Fruit fly (Drosophila melanogaster) whole organism, embryonic: Measurements from ENCODE around the gene CG13898.

ENCODE experiments used
- BEAF-32 ChIP-seq: fragments of 200-800 bp; sonication (Bioruptor generic); optimal IDR thresholded peaks from 3 replicates; lab custom pipeline; 2017; ENCODE audit warnings: missing biosample characterization, missing genetic modification characterization, mild to moderate bottlenecking, moderate library complexity, missing genetic modification reagents
- CG10366 ChIP-seq: fragments of 200-800 bp; sonication (Bioruptor generic); IDR thresholded peaks from 2 replicates; pipeline ENCODE4 v1.3.6; 2022; ENCODE audit warnings: missing biosample characterization, missing genetic modification characterization
- CG10565 ChIP-seq: fragments of 200-800 bp; sonication (Bioruptor generic); optimal IDR thresholded peaks from 3 replicates; lab custom pipeline; 2016; ENCODE audit warnings: missing biosample characterization, mild to moderate bottlenecking, missing genetic modification characterization
- CG11085 ChIP-seq: fragments of 200-800 bp; sonication (Bioruptor generic); IDR thresholded peaks from 2 replicates; pipeline ENCODE4 v1.3.6; 2022; ENCODE audit warnings: missing biosample characterization, missing genetic modification characterization
- CG11696 ChIP-seq: fragments of 200-800 bp; sonication (Bioruptor generic); IDR thresholded peaks from 2 replicates; pipeline ENCODE4 v1.3.6; 2022; ENCODE audit warnings: missing biosample characterization, missing genetic modification characterization
- CG14860 ChIP-seq: fragments of 200-800 bp; sonication (Bioruptor generic); IDR thresholded peaks from 3 replicates; pipeline ENCODE4 v1.3.6; 2022; ENCODE audit warnings: missing biosample characterization, missing genetic modification characterization; ENCODE audit not compliant: partially characterized antibody
- CG15011 ChIP-seq: fragments of 200-800 bp; sonication (Bioruptor generic); optimal IDR thresholded peaks from 3 replicates; lab custom pipeline; 2018; ENCODE audit warnings: missing biosample characterization, mild to moderate bottlenecking, missing genetic modification characterization
- CG18764 ChIP-seq: fragments of 200-800 bp; sonication (Bioruptor generic); optimal IDR thresholded peaks from 3 replicates; lab custom pipeline; 2016; ENCODE audit warnings: missing biosample characterization, missing genetic modification characterization
- CG30431 ChIP-seq: fragments of 200-800 bp; sonication (Bioruptor generic); optimal IDR thresholded peaks from 2 replicates; lab custom pipeline; 2017; ENCODE audit warnings: missing biosample characterization, missing genetic modification characterization
- CG34224 ChIP-seq: fragments of 200-800 bp; sonication (Bioruptor generic); IDR thresholded peaks from 3 replicates; pipeline ENCODE4 v1.3.6; 2022; ENCODE audit warnings: missing biosample characterization, missing genetic modification characterization; ENCODE audit not compliant: partially characterized antibody
- CG3995 ChIP-seq: fragments of 200-800 bp; sonication (Bioruptor generic); optimal IDR thresholded peaks from 3 replicates; lab custom pipeline; 2016; ENCODE audit warnings: missing biosample characterization, missing genetic modification characterization
- CG4328 ChIP-seq: fragments of 200-800 bp; sonication (Bioruptor generic); optimal IDR thresholded peaks from 3 replicates; lab custom pipeline; 2017; ENCODE audit warnings: missing biosample characterization, missing genetic modification reagents, missing genetic modification characterization
- CG4360 ChIP-seq: fragments of 200-800 bp; sonication (Bioruptor generic); IDR thresholded peaks from 2 replicates; pipeline ENCODE4 v1.3.6; 2022; ENCODE audit warnings: missing biosample characterization, missing genetic modification characterization
- CG7372 ChIP-seq: fragments of 200-800 bp; sonication (Bioruptor generic); IDR thresholded peaks from 2 replicates; pipeline ENCODE4 v1.3.6; 2022; ENCODE audit warnings: missing biosample characterization, missing genetic modification characterization
- CG7928 ChIP-seq: fragments of 200-800 bp; sonication (Bioruptor generic); optimal IDR thresholded peaks from 2 replicates; lab custom pipeline; 2017; ENCODE audit warnings: missing biosample characterization, mild to moderate bottlenecking, missing genetic modification characterization
- CG8924 ChIP-seq: fragments of 200-800 bp; optimal IDR thresholded peaks from 3 replicates; lab custom pipeline; 2019; ENCODE audit warnings: missing biosample characterization, mild to moderate bottlenecking, missing genetic modification characterization, moderate library complexity
- CHES-1-like ChIP-seq: fragments of 200-800 bp; sonication (Bioruptor generic); optimal IDR thresholded peaks from 2 replicates; lab custom pipeline; 2016; ENCODE audit warnings: missing biosample characterization, missing genetic modification characterization
- Eip74EF ChIP-seq, 2 experiments: fragments of 200-800 bp in 1 of 2; fragments of >200 bp in 1 of 2; sonication (Bioruptor generic) in 1 of 2; optimal IDR thresholded peaks; 2 replicates each; lab custom pipeline; 2017 to 2019; ENCODE audit warnings: missing biosample characterization in 2 of 2, missing genetic modification characterization in 2 of 2, mild to moderate bottlenecking in 1 of 2, moderate library complexity in 1 of 2
- Mad ChIP-seq: fragments of 200-800 bp; sonication (Bioruptor generic); optimal IDR thresholded peaks from 2 replicates; lab custom pipeline; 2016; ENCODE audit warnings: missing biosample characterization, missing genetic modification characterization
- Max ChIP-seq: fragments of 200-800 bp; sonication (Bioruptor generic); optimal IDR thresholded peaks from 2 replicates; lab custom pipeline; 2016; ENCODE audit warnings: missing biosample characterization, mild to moderate bottlenecking, missing genetic modification characterization
- Mrtf ChIP-seq: fragments of 200-800 bp; sonication (Bioruptor generic); IDR thresholded peaks from 3 replicates; pipeline ENCODE4 v1.3.6; 2022; ENCODE audit warnings: missing biosample characterization, missing genetic modification characterization
- Nf-YB ChIP-seq: fragments of 200-800 bp; sonication (Bioruptor generic); optimal IDR thresholded peaks from 3 replicates; lab custom pipeline; 2019; ENCODE audit warnings: missing biosample characterization, mild to moderate bottlenecking, missing genetic modification characterization, moderate library complexity
- NfI ChIP-seq: fragments of 200-800 bp; sonication (Bioruptor generic); optimal IDR thresholded peaks from 3 replicates; lab custom pipeline; 2018; ENCODE audit warnings: missing biosample characterization, mild to moderate bottlenecking, missing genetic modification characterization, moderate library complexity
- Poxn ChIP-seq: fragments of 200-800 bp; sonication (Bioruptor generic); IDR thresholded peaks from 2 replicates; pipeline ENCODE4 v1.3.6; 2022; ENCODE audit warnings: missing biosample characterization, missing genetic modification characterization
- Ptx1 ChIP-seq: fragments of 200-800 bp; sonication (Bioruptor generic); IDR thresholded peaks from 2 replicates; pipeline ENCODE4 v1.3.6; 2022; ENCODE audit warnings: missing biosample characterization, missing genetic modification characterization
- Spps ChIP-seq: fragments of 200-800 bp; sonication (Bioruptor generic); optimal IDR thresholded peaks from 2 replicates; lab custom pipeline; 2018; ENCODE audit warnings: missing biosample characterization, mild to moderate bottlenecking, missing genetic modification characterization
- Trl ChIP-seq, 3 experiments: fragments of >200 bp in 2 of 3; fragments of 200-800 bp in 1 of 3; sonication (Bioruptor generic) in 1 of 3; optimal IDR thresholded peaks; 2 replicates in 1 of 3; 3 replicates in 2 of 3; lab custom pipeline; 2016 to 2017; ENCODE audit warnings: missing biosample characterization in 1 of 3, missing genetic modification characterization in 1 of 3
- YL-1 ChIP-seq: fragments of 200-800 bp; sonication (Bioruptor generic); optimal IDR thresholded peaks from 3 replicates; lab custom pipeline; 2017; ENCODE audit warnings: missing biosample characterization, mild to moderate bottlenecking, missing genetic modification characterization
- ac ChIP-seq: fragments of 200-800 bp; sonication (Bioruptor generic); optimal IDR thresholded peaks from 3 replicates; lab custom pipeline; 2017; ENCODE audit warnings: missing biosample characterization, mild to moderate bottlenecking, missing genetic modification characterization
- ap ChIP-seq: fragments of 200-800 bp; sonication (Bioruptor generic); IDR thresholded peaks from 2 replicates; pipeline ENCODE4 v1.3.6; 2022; ENCODE audit warnings: missing biosample characterization, missing genetic modification characterization
- br ChIP-seq: fragments of >200 bp; optimal IDR thresholded peaks from 2 replicates; lab custom pipeline; 2017
- chm ChIP-seq: fragments of 200-800 bp; sonication (Bioruptor generic); IDR thresholded peaks from 2 replicates; pipeline ENCODE4 v1.3.6; 2022; ENCODE audit warnings: missing biosample characterization, missing genetic modification characterization
- crol ChIP-seq: fragments of 200-800 bp; sonication (Bioruptor generic); IDR thresholded peaks from 2 replicates; pipeline ENCODE4 v1.3.6; 2022; ENCODE audit warnings: missing biosample characterization, missing genetic modification characterization
- dm ChIP-seq: fragments of 200-800 bp; sonication (Bioruptor generic); optimal IDR thresholded peaks from 3 replicates; lab custom pipeline; 2016; ENCODE audit warnings: missing biosample characterization, missing genetic modification characterization
- emc ChIP-seq: fragments of 200-800 bp; sonication (Bioruptor generic); optimal IDR thresholded peaks from 2 replicates; lab custom pipeline; 2016; ENCODE audit warnings: missing biosample characterization, missing genetic modification characterization
- fd3F ChIP-seq: fragments of 200-800 bp; sonication (Bioruptor generic); optimal IDR thresholded peaks from 2 replicates; lab custom pipeline; 2018; ENCODE audit warnings: missing biosample characterization, mild to moderate bottlenecking, missing genetic modification characterization, moderate library complexity
- fru ChIP-seq: fragments of >200 bp; optimal IDR thresholded peaks from 2 replicates; lab custom pipeline; 2017
- klu ChIP-seq: fragments of 200-800 bp; sonication (Bioruptor generic); IDR thresholded peaks from 2 replicates; pipeline ENCODE4 v1.3.6; 2022; ENCODE audit warnings: missing biosample characterization, missing genetic modification characterization
- lbe ChIP-seq: fragments of 200-800 bp; sonication (Bioruptor generic); optimal IDR thresholded peaks from 2 replicates; lab custom pipeline; 2016; ENCODE audit warnings: missing biosample characterization, mild to moderate bottlenecking, missing genetic modification characterization
- lola ChIP-seq, 3 experiments: fragments of >200 bp in 2 of 3; fragments of 200-800 bp in 1 of 3; sonication (Bioruptor generic) in 1 of 3; optimal IDR thresholded peaks; 2 replicates each; lab custom pipeline; 2017 to 2019; ENCODE audit warnings: missing biosample characterization in 3 of 3, missing genetic modification characterization in 3 of 3, mild to moderate bottlenecking in 1 of 3, moderate library complexity in 1 of 3
- onecut ChIP-seq: fragments of 200-800 bp; sonication (Bioruptor generic); IDR thresholded peaks from 2 replicates; pipeline ENCODE4 v1.3.6; 2022; ENCODE audit warnings: missing biosample characterization, missing genetic modification characterization
- pita ChIP-seq: fragments of 200-800 bp; sonication (Bioruptor generic); optimal IDR thresholded peaks from 2 replicates; lab custom pipeline; 2017; ENCODE audit warnings: missing biosample characterization, mild to moderate bottlenecking, missing genetic modification characterization
- pros ChIP-seq: fragments of 200-800 bp; sonication (Bioruptor generic); optimal IDR thresholded peaks from 3 replicates; lab custom pipeline; 2019; ENCODE audit warnings: missing biosample characterization, mild to moderate bottlenecking, missing genetic modification characterization, moderate library complexity
- ranshi ChIP-seq: fragments of 200-800 bp; sonication (Bioruptor generic); IDR thresholded peaks from 2 replicates; pipeline ENCODE4 v1.3.6; 2022; ENCODE audit warnings: missing biosample characterization, missing genetic modification characterization
- schlank ChIP-seq: fragments of 200-800 bp; sonication (Bioruptor generic); optimal IDR thresholded peaks from 2 replicates; lab custom pipeline; 2018; ENCODE audit warnings: missing biosample characterization, mild to moderate bottlenecking, missing genetic modification characterization
- seq ChIP-seq: fragments of 200-800 bp; sonication (Bioruptor generic); IDR thresholded peaks from 2 replicates; pipeline ENCODE4 v1.3.6; 2022; ENCODE audit warnings: missing biosample characterization, missing genetic modification characterization
- sima ChIP-seq: fragments of 200-800 bp; sonication (Bioruptor generic); optimal IDR thresholded peaks from 2 replicates; lab custom pipeline; 2016; ENCODE audit warnings: missing biosample characterization, missing genetic modification characterization
- tll ChIP-seq, 2 experiments: fragments of 200-800 bp in 1 of 2; fragments of >200 bp in 1 of 2; sonication (Bioruptor generic) in 1 of 2; optimal IDR thresholded peaks; 2 replicates each; lab custom pipeline; 2017 to 2019; ENCODE audit warnings: missing biosample characterization in 2 of 2, missing genetic modification characterization in 2 of 2, mild to moderate bottlenecking in 1 of 2, moderate library complexity in 1 of 2
- tna ChIP-seq: fragments of 200-800 bp; sonication (Bioruptor generic); IDR thresholded peaks from 2 replicates; pipeline ENCODE4 v1.3.6; 2022; ENCODE audit warnings: missing biosample characterization, missing genetic modification characterization; ENCODE audit not compliant: partially characterized antibody
- vvl ChIP-seq: fragments of 200-800 bp; sonication (Bioruptor generic); IDR thresholded peaks from 2 replicates; pipeline ENCODE4 v1.3.6; 2022; ENCODE audit warnings: missing biosample characterization, missing genetic modification characterization

The CG13898 gene

dm6 chr3L:802700-803273 is 1.1 kb downstream of the CG13898 start (continued):
- TF ChIP-seq Spps (tag; lab: Kevin White, UChicago): peak; percentile 57
- peak; percentile 76 for TF ChIP-seq fd3F (GFP tag; lab: Kevin White, UChicago)
- peak; percentile 68 for TF ChIP-seq emc
- TF ChIP-seq CHES-1-like (GFP tag; lab: Kevin White, UChicago): peak; percentile 85
- TF ChIP-seq lbe (GFP tag; lab: Kevin White, UChicago): peak; percentile 90
- TF ChIP-seq CG30431: peak; percentile 88
- peak; percentile 83 for TF ChIP-seq Mad (GFP tag; lab: Kevin White, UChicago)
- no peak for TF ChIP-seq br (lab: Kevin White, UChicago)
- peak; percentile 78 for TF ChIP-seq CG11696
- peak; percentile 71 for TF ChIP-seq CG4360 (GFP tag; lab: Robert Waterston, UW)
- peak; percentile 82 for TF ChIP-seq ap
- TF ChIP-seq CG10366 (GFP tag; lab: Robert Waterston, UW): peak; percentile 93
- peak; percentile 84 for TF ChIP-seq CG7372 (GFP tag; lab: Robert Waterston, UW)
- TF ChIP-seq ranshi (GFP tag; lab: Robert Waterston, UW): peak; percentile 91
- TF ChIP-seq onecut (GFP tag; lab: Robert Waterston, UW): peak; percentile 90
- TF ChIP-seq vvl (GFP tag; lab: Robert Waterston, UW): peak; percentile 96
- peak; percentile 52 for TF ChIP-seq sima (GFP tag; lab: Kevin White, UChicago)
- peak; percentile 76 for TF ChIP-seq CG15011 (GFP tag; lab: Kevin White, UChicago)
- peak in 1 of 3 experiments; percentile 74 for TF ChIP-seq lola (GFP tag; optimal IDR thresholded peaks at IDR 0.05; lab: Kevin White, UChicago)
- no peak for TF ChIP-seq Trl (optimal IDR thresholded peaks at IDR 0.05; lab: Kevin White, UChicago)
- peak; percentile 87 for TF ChIP-seq Trl (GFP tag; optimal IDR thresholded peaks at IDR 0.05; lab: Kevin White, UChicago)
- peak; percentile 64; the same call in 1 of the 2 replicates for TF ChIP-seq Poxn (GFP tag; lab: Robert Waterston, UW)
- peak; percentile 76 for TF ChIP-seq dm (GFP tag; lab: Kevin White, UChicago)
- TF ChIP-seq CG18764 (GFP tag; lab: Kevin White, UChicago): peak; percentile 75
- TF ChIP-seq CG7928 (GFP tag; lab: Kevin White, UChicago): peak; percentile 45
- no peak for TF ChIP-seq tna (GFP tag; lab: Robert Waterston, UW)
- peak; percentile 76 for TF ChIP-seq CG11085 (GFP tag; lab: Robert Waterston, UW)
- no peak for TF ChIP-seq CG34224 (GFP tag; lab: Robert Waterston, UW)
- TF ChIP-seq BEAF-32 (GFP tag; lab: Kevin White, UChicago): no peak
- TF ChIP-seq ac (GFP tag; lab: Kevin White, UChicago): peak; percentile 31
- peak; percentile 89 for TF ChIP-seq Mrtf (GFP tag; lab: Robert Waterston, UW)
- peak; percentile 28 for TF ChIP-seq pros (GFP tag; lab: Kevin White, UChicago)
- peak; percentile 95 for TF ChIP-seq chm (GFP tag; lab: Robert Waterston, UW)
- no peak for TF ChIP-seq YL-1
- TF ChIP-seq klu: peak; percentile 83
- TF ChIP-seq CG4328 (GFP tag; lab: Kevin White, UChicago): peak; percentile 37
- TF ChIP-seq Ptx1 (GFP tag; lab: Robert Waterston, UW): peak; percentile 92
- TF ChIP-seq tll (GFP tag; optimal IDR thresholded peaks at IDR 0.05; lab: Kevin White, UChicago): no peak
- TF ChIP-seq seq (GFP tag; lab: Robert Waterston, UW): peak; percentile 89
- TF ChIP-seq pita (GFP tag; lab: Kevin White, UChicago): no peak
- peak; percentile 30 for TF ChIP-seq CG3995 (GFP tag; lab: Kevin White, UChicago)
- TF ChIP-seq CG10565 (GFP tag; lab: Kevin White, UChicago): peak; percentile 59
- peak; percentile 77 for TF ChIP-seq Max (GFP tag; lab: Kevin White, UChicago)
- peak; percentile 90 for TF ChIP-seq schlank (tag; lab: Kevin White, UChicago)
- TF ChIP-seq CG8924 (tag; lab: Kevin White, UChicago): peak; percentile 83
- TF ChIP-seq CG14860: no peak
- TF ChIP-seq fru: no peak
- TF ChIP-seq NfI (GFP tag; lab: Kevin White, UChicago): peak; percentile 90
- TF ChIP-seq Eip74EF (GFP tag; optimal IDR thresholded peaks at IDR 0.05; lab: Kevin White, UChicago): peak in 1 of 2 experiments; percentile 56
- TF ChIP-seq Nf-YB (GFP tag; lab: Kevin White, UChicago): peak; percentile 55
- TF ChIP-seq crol (GFP tag; lab: Robert Waterston, UW): peak; percentile 44; the same call in 1 of the 2 replicates
